Worm (Caenorhabditis elegans): ENCODE results near the gene F53F1.4.

ce11 chrV:13421697-13422096 is 10.8 kb downstream of the F53F1.4 start:
- TF ChIP-seq pha-4 (tag; optimal IDR thresholded peaks at IDR 0.05) (no peak), sea-2 (GFP tag; IDR thresholded peaks at IDR 0.05) (no peak)

All from whole organism, young adult.